Fruit fly (Drosophila melanogaster) whole organism, pupa: Measurements from ENCODE around the gene DIP-alpha.

Source experiments
- CG10348 ChIP-seq: fragments of 200-800 bp; sonication (Bioruptor generic); IDR thresholded peaks from 2 replicates; pipeline ENCODE4 v1.3.6; 2022; ENCODE audit warnings: missing biosample characterization, missing genetic modification characterization
- CG13204 ChIP-seq: fragments of 200-800 bp; sonication (Bioruptor generic); optimal IDR thresholded peaks from 2 replicates; lab custom pipeline; 2018; ENCODE audit warnings: missing biosample characterization, mild to moderate bottlenecking, missing genetic modification characterization, moderate library complexity
- CG14655 ChIP-seq: fragments of 200-800 bp; sonication (Bioruptor generic); optimal IDR thresholded peaks from 3 replicates; lab custom pipeline; 2017; ENCODE audit warnings: mild to moderate bottlenecking, missing biosample characterization, missing genetic modification reagents, missing genetic modification characterization
- CG15710 ChIP-seq: fragments of 200-800 bp; sonication (Bioruptor generic); optimal IDR thresholded peaks from 2 replicates; lab custom pipeline; 2018; ENCODE audit warnings: missing biosample characterization, mild to moderate bottlenecking, missing genetic modification characterization, moderate library complexity
- CG17806 ChIP-seq: fragments of 200-800 bp; sonication (Bioruptor generic); optimal IDR thresholded peaks from 2 replicates; lab custom pipeline; 2018; ENCODE audit warnings: missing biosample characterization, mild to moderate bottlenecking, missing genetic modification characterization, moderate library complexity
- CG4496 ChIP-seq: fragments of 200-800 bp; sonication (Bioruptor generic); IDR thresholded peaks from 3 replicates; pipeline ENCODE4 v1.3.6; 2022; ENCODE audit warnings: missing biosample characterization, missing genetic modification characterization
- CG8301 ChIP-seq: fragments of 200-800 bp; sonication (Bioruptor generic); optimal IDR thresholded peaks from 2 replicates; lab custom pipeline; 2018; ENCODE audit warnings: missing biosample characterization, mild to moderate bottlenecking, missing genetic modification characterization
- CG9948 ChIP-seq: fragments of 200-800 bp; sonication (Bioruptor generic); optimal IDR thresholded peaks from 2 replicates; lab custom pipeline; 2018; ENCODE audit warnings: missing biosample characterization, mild to moderate bottlenecking, missing genetic modification characterization, moderate library complexity
- D1 ChIP-seq: fragments of 200-800 bp; sonication (Bioruptor generic); optimal IDR thresholded peaks from 2 replicates; lab custom pipeline; 2018; ENCODE audit warnings: missing biosample characterization, mild to moderate bottlenecking, missing genetic modification characterization, moderate library complexity
- EcR ChIP-seq: fragments of 200-800 bp; sonication (Bioruptor generic); optimal IDR thresholded peaks from 3 replicates; lab custom pipeline; 2019; ENCODE audit warnings: missing biosample characterization, missing genetic modification characterization, mild to moderate bottlenecking, moderate library complexity, missing genetic modification reagents
- Pif1A ChIP-seq: fragments of 200-800 bp; sonication (Bioruptor generic); optimal IDR thresholded peaks from 3 replicates; lab custom pipeline; 2016; ENCODE audit warnings: missing biosample characterization, missing genetic modification characterization
- gl ChIP-seq: fragments of 200-800 bp; sonication (Bioruptor generic); optimal IDR thresholded peaks from 2 replicates; lab custom pipeline; 2018; ENCODE audit warnings: missing biosample characterization, mild to moderate bottlenecking, missing genetic modification characterization

DNA sequence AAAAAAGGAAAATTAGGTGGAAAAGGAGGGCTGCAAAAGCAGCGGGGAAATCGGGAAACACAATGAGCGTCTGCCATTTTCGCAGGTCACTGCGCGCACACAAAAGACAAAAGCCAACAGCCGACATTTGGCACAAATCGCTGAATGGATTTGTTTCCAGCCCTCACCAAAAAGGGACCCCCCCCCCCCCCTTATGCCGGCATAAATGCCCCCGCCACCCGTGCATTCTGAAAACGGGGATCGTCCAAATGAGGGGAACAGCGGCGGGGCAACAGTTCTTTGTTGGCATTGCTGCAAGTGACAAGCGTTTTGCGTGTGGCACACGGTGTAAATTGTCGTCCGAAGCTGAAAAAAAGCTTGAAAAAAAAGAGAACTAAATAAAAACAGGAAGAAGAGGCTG is 13.9 kb downstream of the DIP-alpha start, which contains the start of gene ppk8:
- TF ChIP-seq CG14655 (GFP tag; lab: Kevin White, UChicago) (no peak), CG17806 (tag; lab: Kevin White, UChicago) (no peak), CG9948 (no peak), Pif1A (GFP tag; lab: Kevin White, UChicago) (no peak), EcR (GFP tag; lab: Kevin White, UChicago) (no peak), CG4496 (GFP tag; lab: Robert Waterston, UW) (no peak), CG13204 (GFP tag; lab: Kevin White, UChicago) (no peak), CG10348 (no peak), CG8301 (no peak), gl (no peak), CG15710 (tag; lab: Kevin White, UChicago) (no peak), D1 (tag; lab: Kevin White, UChicago) (no peak)
